Fruit fly (Drosophila melanogaster): Measurements from ENCODE around the gene CG43732.

DNA sequence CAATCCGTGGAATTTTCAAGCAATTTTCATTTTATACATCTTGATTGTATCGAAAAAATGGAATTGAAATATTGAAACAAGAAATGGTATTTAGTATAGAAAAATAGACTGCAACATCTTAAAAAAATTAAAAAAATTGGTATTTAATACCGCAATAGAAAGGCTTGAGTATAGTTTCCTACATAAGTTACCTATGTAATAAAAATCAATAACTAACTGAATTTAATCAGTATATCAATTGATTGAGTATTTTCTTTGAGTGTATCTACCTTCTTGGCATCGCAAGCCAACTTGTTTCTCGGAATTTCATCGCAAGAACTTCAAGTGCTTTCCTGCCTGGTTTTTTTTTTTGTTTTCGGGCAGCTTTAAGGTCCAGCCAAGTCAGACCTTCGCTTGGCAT, 40.5 kb downstream of the CG43732 start:
- TF ChIP-seq CG9727 (GFP tag; optimal IDR thresholded peaks at IDR 0.05), result no peak
- TF ChIP-seq insv (GFP tag; optimal IDR thresholded peaks at IDR 0.05), result no peak
- TF ChIP-seq sug (tag; optimal IDR thresholded peaks at IDR 0.05), result no peak
- TF ChIP-seq Ssrp (tag; optimal IDR thresholded peaks at IDR 0.05), result peak; percentile 10
- TF ChIP-seq CG14014 (GFP tag; IDR thresholded peaks at IDR 0.05), result no peak
- TF ChIP-seq croc (GFP tag; conservative IDR thresholded peaks at IDR 0.05), result no peak
- no peak for TF ChIP-seq CG17912 (GFP tag; optimal IDR thresholded peaks at IDR 0.05)
- no peak for TF ChIP-seq Awh (GFP tag; IDR thresholded peaks at IDR 0.05)
- no peak for TF ChIP-seq Sox100B (GFP tag; optimal IDR thresholded peaks at IDR 0.05)
- TF ChIP-seq en (GFP tag; optimal IDR thresholded peaks at IDR 0.05), result no peak
